Worm (Caenorhabditis elegans) whole organism, L4 larva: ENCODE data around the gene F54H12.5.

Experiments
- D1046.2 ChIP-seq: fragments of 200-800 bp; sonication (Bioruptor generic); IDR thresholded peaks from 2 replicates; pipeline ENCODE4 v1.3.6; 2022; ENCODE audit warnings: missing genetic modification characterization, missing compliant biosample characterization
- F49E8.2 ChIP-seq: sonication (generic microtip); optimal IDR thresholded peaks from 2 replicates; lab custom pipeline; 2016; ENCODE audit warnings: missing compliant biosample characterization, mild to moderate bottlenecking, missing genetic modification characterization, borderline replicate concordance
- Y105C5A.15 ChIP-seq: fragments of 200-800 bp; sonication (Bioruptor generic); IDR thresholded peaks from 2 replicates; pipeline ENCODE4 v1.3.6; 2022; ENCODE audit warnings: missing genetic modification characterization, missing compliant biosample characterization
- aha-1 ChIP-seq: fragments of 150-350 bp; peaks from one replicate; lab custom pipeline; 2014; ENCODE audit warnings: missing biosample characterization, missing genetic modification characterization
- attf-4 ChIP-seq: sonication (generic microtip); optimal IDR thresholded peaks from 3 replicates; lab custom pipeline; 2017; ENCODE audit warnings: missing biosample characterization, missing genetic modification characterization
- ceh-62 ChIP-seq: sonication (generic microtip); optimal IDR thresholded peaks from 2 replicates; lab custom pipeline; 2017; ENCODE audit warnings: missing biosample characterization, missing genetic modification characterization
- daf-16 ChIP-seq, 3 experiments: sonication (generic microtip); optimal IDR thresholded peaks; 2 replicates each; lab custom pipeline; 2016 to 2017; ENCODE audit warnings: missing genetic modification characterization in 3 of 3, missing genetic modification reagents in 3 of 3, mild to moderate bottlenecking in 2 of 3, missing compliant biosample characterization in 2 of 3, missing biosample characterization in 1 of 3, moderate library complexity in 1 of 3
- dmd-6 ChIP-seq: fragments of 200-800 bp; sonication (Bioruptor generic); IDR thresholded peaks from 2 replicates; pipeline ENCODE4 v1.3.6; 2022; ENCODE audit warnings: missing genetic modification reagents, missing genetic modification characterization, missing compliant biosample characterization
- dpl-1 ChIP-seq: fragments of 150-350 bp; optimal IDR thresholded peaks from 2 replicates; lab custom pipeline; 2014; ENCODE audit warnings: missing biosample characterization, missing genetic modification reagents, missing genetic modification characterization
- dve-1 ChIP-seq: sonication (generic microtip); optimal IDR thresholded peaks from 2 replicates; lab custom pipeline; 2017; ENCODE audit warnings: antibody characterized with exemption, mild to moderate bottlenecking, missing genetic modification characterization, missing compliant biosample characterization; ENCODE audit not compliant: insufficient read depth
- egl-43 ChIP-seq: fragments of 200-800 bp; sonication (Bioruptor generic); IDR thresholded peaks from 2 replicates; pipeline ENCODE4 v1.3.6; 2022; ENCODE audit warnings: missing genetic modification reagents, missing genetic modification characterization, missing compliant biosample characterization
- hif-1 ChIP-seq, 2 experiments: sonication (generic microtip); optimal IDR thresholded peaks; 2 replicates each; lab custom pipeline; 2016 to 2017; ENCODE audit warnings: missing compliant biosample characterization in 2 of 2, missing genetic modification characterization in 2 of 2, missing genetic modification reagents in 2 of 2, missing genotype in 2 of 2, mild to moderate bottlenecking in 1 of 2
- hlh-11 ChIP-seq: fragments of 200-800 bp; sonication (Bioruptor generic); optimal IDR thresholded peaks from 2 replicates; lab custom pipeline; 2018; ENCODE audit warnings: mild to moderate bottlenecking, missing genetic modification characterization, missing compliant biosample characterization
- hmg-1.1 ChIP-seq: fragments of 200-800 bp; sonication (Bioruptor generic); IDR thresholded peaks from 2 replicates; pipeline ENCODE4 v1.3.6; 2022; ENCODE audit warnings: missing genetic modification reagents, missing genetic modification characterization, missing compliant biosample characterization
- jun-1 ChIP-seq: fragments of 150-350 bp; optimal IDR thresholded peaks from 2 replicates; lab custom pipeline; 2014; ENCODE audit warnings: missing biosample characterization, missing genetic modification reagents, missing genetic modification characterization
- lin-1 ChIP-seq: fragments of 200-800 bp; sonication (Bioruptor generic); IDR thresholded peaks from 2 replicates; pipeline ENCODE4 v1.3.6; 2022; ENCODE audit warnings: missing genetic modification reagents, missing genetic modification characterization, missing compliant biosample characterization
- lin-29 ChIP-seq: fragments of 200-800 bp; sonication (Bioruptor generic); IDR thresholded peaks from 2 replicates; pipeline ENCODE4 v1.3.6; 2022; ENCODE audit warnings: missing genetic modification reagents, missing genetic modification characterization, missing compliant biosample characterization
- lin-38 ChIP-seq: fragments of 200-800 bp; sonication (Bioruptor generic); IDR thresholded peaks from 2 replicates; pipeline ENCODE4 v1.3.6; 2022; ENCODE audit warnings: missing genetic modification reagents, missing genetic modification characterization, missing compliant biosample characterization
- lin-39 ChIP-seq: fragments of 150-350 bp; optimal IDR thresholded peaks from 2 replicates; lab custom pipeline; 2014; ENCODE audit warnings: missing biosample characterization, missing genetic modification reagents, missing genetic modification characterization
- lsy-2 ChIP-seq, 2 experiments: fragments of 150-350 bp in 1 of 2; sonication (generic microtip) in 1 of 2; optimal IDR thresholded peaks; 2 replicates each; lab custom pipeline; 2014 to 2017; ENCODE audit warnings: missing biosample characterization in 2 of 2, missing genetic modification characterization in 2 of 2
- madf-5 ChIP-seq, 2 experiments: fragments of 200-800 bp; sonication (Bioruptor generic); IDR thresholded peaks; 2 replicates each; pipeline ENCODE4 v1.3.6; 2022; ENCODE audit warnings: missing compliant biosample characterization in 2 of 2, missing genetic modification characterization in 2 of 2
- mdl-1 ChIP-seq, 2 experiments: fragments of 150-350 bp in 1 of 2; sonication (generic microtip) in 1 of 2; optimal IDR thresholded peaks; 2 replicates each; lab custom pipeline; 2014 to 2017; ENCODE audit warnings: missing biosample characterization in 2 of 2, missing genetic modification characterization in 2 of 2
- mep-1 ChIP-seq: fragments of 150-350 bp; sonication (generic microtip); optimal IDR thresholded peaks from 3 replicates; lab custom pipeline; 2014; ENCODE audit warnings: missing biosample characterization, missing genetic modification characterization
- mes-2 ChIP-seq: sonication (generic microtip); optimal IDR thresholded peaks from 2 replicates; lab custom pipeline; 2016; ENCODE audit warnings: missing genotype, mild to moderate bottlenecking, missing genetic modification characterization, missing compliant biosample characterization; ENCODE audit not compliant: poor library complexity, severe bottlenecking
- nhr-102 ChIP-seq: sonication (generic microtip); optimal IDR thresholded peaks from 2 replicates; lab custom pipeline; 2016; ENCODE audit warnings: mild to moderate bottlenecking, missing genetic modification characterization, moderate library complexity, missing compliant biosample characterization
- nhr-11 ChIP-seq: fragments of 150-350 bp; optimal IDR thresholded peaks from 2 replicates; lab custom pipeline; 2014; ENCODE audit warnings: missing biosample characterization, missing genetic modification characterization
- nhr-28 ChIP-seq: fragments of 150-350 bp; optimal IDR thresholded peaks from 2 replicates; lab custom pipeline; 2014; ENCODE audit warnings: missing biosample characterization, missing genetic modification characterization
- nhr-42 ChIP-seq: fragments of 200-800 bp; sonication (Bioruptor generic); IDR thresholded peaks from 2 replicates; pipeline ENCODE4 v1.3.6; 2022; ENCODE audit warnings: missing genetic modification characterization, missing compliant biosample characterization
- nhr-6 ChIP-seq: fragments of 150-350 bp; optimal IDR thresholded peaks from 2 replicates; lab custom pipeline; 2014; ENCODE audit warnings: missing biosample characterization, missing genetic modification characterization
- nhr-76 ChIP-seq: fragments of 150-350 bp; optimal IDR thresholded peaks from 2 replicates; lab custom pipeline; 2014; ENCODE audit warnings: missing biosample characterization, missing genetic modification characterization
- pha-4 ChIP-seq, 2 experiments: fragments of 150-350 bp in 1 of 2; fragments of 200-800 bp in 1 of 2; sonication (Bioruptor generic) in 1 of 2; IDR thresholded peaks in 1 of 2; optimal IDR thresholded peaks in 1 of 2; 2 replicates each; pipeline versions ENCODE4 v1.3.6 to Lab custom; 2014 to 2022; ENCODE audit warnings: missing genetic modification characterization in 2 of 2, missing genetic modification reagents in 2 of 2, missing biosample characterization in 1 of 2, missing compliant biosample characterization in 1 of 2
- php-3 ChIP-seq: fragments of 200-800 bp; sonication (Bioruptor generic); IDR thresholded peaks from 2 replicates; pipeline ENCODE4 v1.3.6; 2022; ENCODE audit warnings: missing genetic modification reagents, missing genetic modification characterization, missing compliant biosample characterization
- pqm-1 ChIP-seq: sonication (generic microtip); optimal IDR thresholded peaks from 2 replicates; lab custom pipeline; 2017; ENCODE audit warnings: missing biosample characterization, missing genetic modification characterization
- set-16 ChIP-seq: fragments of 200-800 bp; sonication (Bioruptor generic); IDR thresholded peaks from 2 replicates; pipeline ENCODE4 v1.3.6; 2022; ENCODE audit warnings: missing genetic modification reagents, missing genetic modification characterization, missing compliant biosample characterization
- snpc-1.2 ChIP-seq: fragments of 200-800 bp; sonication (Bioruptor generic); IDR thresholded peaks from 2 replicates; pipeline ENCODE4 v1.3.6; 2022; ENCODE audit warnings: missing genetic modification reagents, missing genetic modification characterization, missing compliant biosample characterization
- zip-2 ChIP-seq: fragments of 150-350 bp; optimal IDR thresholded peaks from 2 replicates; lab custom pipeline; 2014; ENCODE audit warnings: missing biosample characterization, missing genetic modification characterization
- ztf-7 ChIP-seq: fragments of 150-350 bp; optimal IDR thresholded peaks from 2 replicates; lab custom pipeline; 2014; ENCODE audit warnings: missing biosample characterization, missing genetic modification characterization

F54H12.5 gene

DNA sequence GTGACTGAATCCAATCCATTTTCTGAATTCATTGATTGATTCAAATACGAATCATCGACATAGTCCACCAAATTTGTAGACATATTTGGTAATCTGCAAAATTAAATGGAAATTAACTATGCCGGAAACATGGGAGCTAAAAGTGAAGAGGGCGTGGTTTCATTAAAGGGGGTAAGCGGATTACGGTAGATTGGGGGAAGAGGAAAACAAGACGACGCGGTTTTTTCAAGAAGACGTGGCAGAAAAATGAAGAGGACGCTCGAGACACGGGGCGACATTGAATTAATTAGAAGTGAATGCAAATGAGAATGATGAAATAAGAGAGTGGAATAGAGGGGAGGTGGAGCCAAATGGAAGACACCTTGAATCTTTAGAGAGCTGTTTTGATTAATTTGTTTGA, 24.4 kb upstream of the F54H12.5 start, which contains the start of gene npr-17:
Gene npr-17 (minus strand): TSS at position 101 of the 400 bp plus-strand sequence.
- TF ChIP-seq lin-1 (no peak), aha-1 (tag; lab: Kevin White, UChicago) (peak; percentile 50)
- TF ChIP-seq, all 104 proteins: peak for 1

DNA sequence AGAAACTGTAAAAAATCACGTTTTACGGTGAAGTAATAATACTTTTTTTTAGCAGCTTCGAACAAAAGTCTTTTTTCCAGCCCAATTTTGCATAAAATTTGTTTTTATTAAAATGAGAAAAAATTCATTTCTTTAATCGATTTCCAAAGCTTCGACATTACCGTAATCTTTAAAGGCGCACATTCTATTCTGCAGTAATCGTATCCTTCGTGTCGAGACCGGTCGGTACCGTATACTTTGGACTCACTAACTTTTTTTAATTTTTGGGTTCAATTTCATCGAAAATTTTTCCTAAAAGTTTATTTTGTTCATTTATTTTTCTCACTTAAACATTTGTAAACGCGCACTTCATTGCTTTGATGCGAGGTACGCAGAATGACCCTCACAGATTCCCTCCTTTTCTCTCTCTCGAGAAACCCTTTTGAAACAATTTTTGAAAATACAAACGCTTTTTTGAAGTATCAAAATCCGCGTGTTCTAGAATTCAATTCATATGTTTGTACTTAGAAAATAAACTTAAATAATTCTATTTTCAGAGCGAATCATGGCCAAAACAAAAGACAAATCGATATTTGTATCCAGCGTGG, 14.7 kb upstream of the F54H12.5 start, which contains the start of gene hrpk-2:
Gene hrpk-2 (plus strand): TSS at position 537 of the 587 bp plus-strand sequence.
- TF ChIP-seq nhr-102 (tag; lab: Kevin White, UChicago) (no peak), madf-5 (GFP tag; IDR thresholded peaks at IDR 0.05; lab: Robert Waterston, UW) (no peak)

DNA sequence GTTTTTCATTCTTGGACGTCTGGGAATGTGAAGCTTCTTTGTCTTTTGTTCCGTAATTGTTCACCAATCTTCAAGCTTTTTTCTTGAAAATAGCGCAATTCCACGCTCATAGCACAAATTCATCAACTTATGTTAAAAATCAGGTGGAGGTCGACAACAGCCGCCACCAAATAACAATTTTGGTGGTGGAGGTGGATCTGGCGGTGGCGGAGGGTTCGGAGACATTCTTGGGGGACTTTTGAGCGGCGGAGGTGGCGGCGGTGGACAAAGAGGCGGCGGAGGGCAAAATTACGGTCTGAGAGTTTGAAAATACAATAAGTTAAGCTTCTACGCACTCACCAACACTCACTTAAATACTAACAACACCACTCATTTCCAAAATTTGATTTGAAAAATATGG, 10.0 kb upstream of the F54H12.5 start:
- TF ChIP-seq lin-38 (GFP tag; lab: Robert Waterston, UW) (no peak), nhr-76 (no peak), F49E8.2 (no peak), snpc-1.2 (GFP tag; lab: Robert Waterston, UW) (0 out of 2 replicates have a peak, but pooled peaks have one; percentile 8), dmd-6 (GFP tag; lab: Robert Waterston, UW) (no peak), attf-4 (no peak), set-16 (GFP tag; lab: Robert Waterston, UW) (peak; percentile 64), aha-1 (tag; lab: Kevin White, UChicago) (peak; percentile 11), D1046.2 (GFP tag; lab: Robert Waterston, UW) (peak; percentile 57; the same call in 1 of the 2 replicates), hif-1 (tag; optimal IDR thresholded peaks at IDR 0.05; lab: Kevin White, UChicago) (no peak), zip-2 (tag; lab: Kevin White, UChicago) (no peak)

DNA sequence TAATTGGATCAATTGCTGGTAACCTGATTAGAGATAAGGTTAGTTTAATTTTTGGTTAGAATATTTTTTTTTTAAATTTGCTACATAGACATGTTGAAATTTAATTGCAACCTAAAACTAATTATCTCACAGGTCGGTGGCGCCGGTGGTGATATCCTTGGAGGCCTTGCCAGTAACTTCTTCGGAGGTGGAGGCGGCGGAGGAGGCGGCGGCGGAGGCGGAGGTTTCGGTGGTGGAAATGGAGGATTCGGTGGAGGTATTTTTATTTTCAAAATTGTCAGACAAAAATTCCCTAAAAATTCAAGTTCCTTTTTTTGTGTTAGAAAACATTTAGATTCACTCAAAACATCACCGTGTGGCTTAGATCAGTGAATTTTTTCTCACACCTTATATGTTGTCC, 9.3 kb upstream of the F54H12.5 start:
- TF ChIP-seq nhr-11: no peak
- TF ChIP-seq nhr-76: no peak
- TF ChIP-seq set-16 (GFP tag; lab: Robert Waterston, UW): peak; percentile 66

DNA sequence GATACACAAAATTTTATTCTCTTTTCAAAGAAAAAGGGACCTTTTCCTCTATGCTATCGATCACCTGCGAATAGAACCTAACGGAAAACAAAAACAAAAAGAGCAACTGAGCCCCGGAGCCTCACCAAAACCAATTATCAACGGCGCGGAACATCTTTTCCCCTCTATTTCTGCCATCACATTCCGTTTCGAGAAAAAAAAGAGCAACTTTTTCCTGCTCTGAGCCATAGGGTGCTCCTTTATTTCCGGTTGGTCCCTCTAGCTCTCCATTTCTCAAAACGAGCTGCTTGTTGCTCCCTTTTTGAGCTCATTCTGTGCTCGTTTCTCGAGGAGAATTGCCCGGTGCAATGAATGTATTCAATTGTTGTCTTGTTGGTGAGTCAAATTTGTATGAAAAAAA, 7.7 kb upstream of the F54H12.5 start, which contains the start of gene clp-1:
Gene clp-1 (plus strand): TSS at position 301 of the 400 bp plus-strand sequence.
- 0 out of 2 replicates have a peak, but pooled peaks have one; percentile 16 for TF ChIP-seq egl-43
- TF ChIP-seq nhr-102 (tag; lab: Kevin White, UChicago): no peak

DNA sequence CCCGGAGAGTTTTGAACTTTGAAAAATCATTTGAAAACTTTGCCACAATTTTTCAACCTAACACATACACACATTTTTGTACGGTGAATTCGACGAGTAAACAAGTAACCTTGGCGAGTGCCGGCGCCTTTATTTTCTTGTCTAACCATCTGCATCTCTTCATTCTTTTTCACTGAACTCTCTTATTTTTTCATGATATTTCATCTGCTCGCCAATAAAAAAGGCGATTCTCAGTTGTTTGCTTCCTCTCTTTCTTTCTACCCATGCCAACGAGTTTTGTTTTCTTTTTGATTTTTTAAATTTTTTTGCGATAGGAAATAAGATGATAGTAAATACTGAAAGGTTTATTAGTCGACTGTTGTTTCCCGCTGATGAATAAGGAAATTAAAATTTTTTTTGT, 6.8 kb upstream of the F54H12.5 start:
- TF ChIP-seq hlh-11 (tag; lab: Kevin White, UChicago): peak; percentile 75
- peak; percentile 62 for TF ChIP-seq dve-1 (tag; lab: Kevin White, UChicago)
- no peak for TF ChIP-seq pqm-1 (tag; lab: Kevin White, UChicago)
- peak; percentile 51; the same call in 1 of the 2 replicates for TF ChIP-seq php-3 (GFP tag; lab: Robert Waterston, UW)
- TF ChIP-seq dpl-1: peak; percentile 11
- peak; percentile 54 for TF ChIP-seq hmg-1.1 (GFP tag; lab: Robert Waterston, UW)
- TF ChIP-seq lin-39 (tag; lab: Kevin White, UChicago): no peak
- TF ChIP-seq lsy-2 (tag; optimal IDR thresholded peaks at IDR 0.05; lab: Kevin White, UChicago): peak in 1 of 2 experiments; percentile 44
- peak in 1 of 2 experiments; percentile 23 for TF ChIP-seq daf-16 (GFP tag; optimal IDR thresholded peaks at IDR 0.05; lab: Kevin White, UChicago)
- TF ChIP-seq daf-16 (tag; optimal IDR thresholded peaks at IDR 0.05; lab: Kevin White, UChicago): peak; percentile 92
- peak; percentile 60 for TF ChIP-seq nhr-6 (tag; lab: Kevin White, UChicago)
- TF ChIP-seq aha-1 (tag; lab: Kevin White, UChicago): peak; percentile 67
- no peak for TF ChIP-seq nhr-42 (GFP tag; lab: Robert Waterston, UW)
- TF ChIP-seq Y105C5A.15 (GFP tag; lab: Robert Waterston, UW): no peak
- peak in 1 of 2 experiments; percentile 23 for TF ChIP-seq mdl-1 (tag; optimal IDR thresholded peaks at IDR 0.05; lab: Kevin White, UChicago)
- peak; percentile 44 for TF ChIP-seq nhr-28
- no peak for TF ChIP-seq ceh-62 (tag; lab: Kevin White, UChicago)
- peak; percentile 46 for TF ChIP-seq mep-1 (tag; lab: Kevin White, UChicago)
- peak; percentile 16 for TF ChIP-seq ztf-7 (tag; lab: Kevin White, UChicago)
- TF ChIP-seq mes-2 (tag; lab: Kevin White, UChicago): peak; percentile 26
- TF ChIP-seq pha-4 (GFP tag; IDR thresholded peaks at IDR 0.05; lab: Robert Waterston, UW): no peak
- peak; percentile 64 for TF ChIP-seq pha-4 (tag; optimal IDR thresholded peaks at IDR 0.05; lab: Kevin White, UChicago)
- TF ChIP-seq lin-29: no peak
- peak; percentile 6 for TF ChIP-seq jun-1 (tag; lab: Kevin White, UChicago)
